Worm (Caenorhabditis elegans) whole organism, mixed stage, embryonic: Measurements from ENCODE around the gene clec-78.

ENCODE experiments used
- pha-4 ChIP-seq: fragments of 150-350 bp; optimal IDR thresholded peaks from 2 replicates; lab custom pipeline; 2018; ENCODE audit warnings: missing biosample characterization, missing genetic modification reagents, missing genetic modification characterization
- unc-62 ChIP-seq: fragments of 150-350 bp; optimal IDR thresholded peaks from 2 replicates; lab custom pipeline; 2014; ENCODE audit warnings: missing biosample characterization, missing genetic modification reagents, missing genetic modification characterization

- TF ChIP-seq pha-4 (no peak), unc-62 (GFP tag; lab: Kevin White, UChicago) (no peak)
These were observed 51.1 kb downstream of the clec-78 start, which contains the start of gene F35F11.2 for ce11 chrIV:4039984-4040383.
